Worm (Caenorhabditis elegans) whole organism, L4 larva: ENCODE results near the gene fbxc-7.
"Not testable (repeated sequence)": the region's sequence is repeated elsewhere in the genome, so short reads cannot be mapped to it uniquely, and the experiment has no call there.

Experiments
- aha-1 ChIP-seq: fragments of 150-350 bp; peaks from one replicate; lab custom pipeline; 2014; ENCODE audit warnings: missing biosample characterization, missing genetic modification characterization
- nhr-11 ChIP-seq: fragments of 150-350 bp; optimal IDR thresholded peaks from 2 replicates; lab custom pipeline; 2014; ENCODE audit warnings: missing biosample characterization, missing genetic modification characterization

ce11 chrII:977130-977529 lies 22.4 kb downstream of the fbxc-7 start:
- not testable (repeated sequence) for TF ChIP-seq nhr-11, aha-1 (tag; lab: Kevin White, UChicago)
